Fruit fly (Drosophila melanogaster) whole organism, embryonic: ENCODE measurements around the gene Ste12DOR.

Experiments used
- CG12104 ChIP-seq: fragments of 200-800 bp; sonication (Bioruptor generic); optimal IDR thresholded peaks from 3 replicates; lab custom pipeline; 2016; ENCODE audit warnings: missing biosample characterization, missing genetic modification characterization
- CG12744 ChIP-seq: fragments of 200-800 bp; sonication (Bioruptor generic); optimal IDR thresholded peaks from 2 replicates; lab custom pipeline; 2016; ENCODE audit warnings: missing biosample characterization, missing genetic modification characterization
- CG14667 ChIP-seq: fragments of 200-800 bp; sonication (Bioruptor generic); IDR thresholded peaks from 2 replicates; pipeline ENCODE4 v1.3.6; 2022; ENCODE audit warnings: missing biosample characterization, missing genetic modification characterization
- CG15696 ChIP-seq: fragments of 200-800 bp; sonication (Bioruptor generic); optimal IDR thresholded peaks from 2 replicates; lab custom pipeline; 2019; ENCODE audit warnings: missing biosample characterization, mild to moderate bottlenecking, missing genetic modification characterization, moderate library complexity
- CG17186 ChIP-seq: fragments of 200-800 bp; sonication (Bioruptor generic); optimal IDR thresholded peaks from 3 replicates; lab custom pipeline; 2017; ENCODE audit warnings: missing biosample characterization, missing genetic modification reagents, missing genetic modification characterization
- CG17361 ChIP-seq: fragments of 200-800 bp; sonication (Bioruptor generic); IDR thresholded peaks from 3 replicates; pipeline ENCODE4 v1.3.6; 2022; ENCODE audit warnings: missing biosample characterization, missing genetic modification characterization
- CG1832 ChIP-seq: fragments of 200-800 bp; sonication (Bioruptor generic); optimal IDR thresholded peaks from 2 replicates; lab custom pipeline; 2017; ENCODE audit warnings: missing biosample characterization, mild to moderate bottlenecking, missing genetic modification characterization, inconsistent platforms
- CG18599 ChIP-seq: fragments of 200-800 bp; sonication (Bioruptor generic); optimal IDR thresholded peaks from 3 replicates; lab custom pipeline; 2017; ENCODE audit warnings: missing biosample characterization, missing genetic modification characterization, mild to moderate bottlenecking, moderate library complexity, missing genetic modification reagents
- CG18764 ChIP-seq: fragments of 200-800 bp; sonication (Bioruptor generic); optimal IDR thresholded peaks from 3 replicates; lab custom pipeline; 2016; ENCODE audit warnings: missing biosample characterization, missing genetic modification characterization
- CG2678 ChIP-seq: fragments of 200-800 bp; sonication (Bioruptor generic); optimal IDR thresholded peaks from 3 replicates; lab custom pipeline; 2019; ENCODE audit warnings: missing biosample characterization, mild to moderate bottlenecking, missing genetic modification characterization, moderate library complexity
- CG4360 ChIP-seq: fragments of 200-800 bp; sonication (Bioruptor generic); IDR thresholded peaks from 2 replicates; pipeline ENCODE4 v1.3.6; 2022; ENCODE audit warnings: missing biosample characterization, missing genetic modification characterization
- CG4820 ChIP-seq: fragments of 200-800 bp; sonication (Bioruptor generic); optimal IDR thresholded peaks from 3 replicates; lab custom pipeline; 2016; ENCODE audit warnings: missing biosample characterization, missing genetic modification characterization
- CG7556 ChIP-seq: fragments of 200-800 bp; sonication (Bioruptor generic); optimal IDR thresholded peaks from 2 replicates; lab custom pipeline; 2017; ENCODE audit warnings: missing biosample characterization, mild to moderate bottlenecking, missing genetic modification characterization
- CG7745 ChIP-seq: fragments of 200-800 bp; sonication (Bioruptor generic); optimal IDR thresholded peaks from 2 replicates; lab custom pipeline; 2018; ENCODE audit warnings: missing biosample characterization, mild to moderate bottlenecking, missing genetic modification characterization, moderate library complexity
- CG8924 ChIP-seq: fragments of 200-800 bp; optimal IDR thresholded peaks from 3 replicates; lab custom pipeline; 2019; ENCODE audit warnings: missing biosample characterization, mild to moderate bottlenecking, missing genetic modification characterization, moderate library complexity
- CG9437 ChIP-seq: fragments of 200-800 bp; sonication (Bioruptor generic); optimal IDR thresholded peaks from 2 replicates; lab custom pipeline; 2018; ENCODE audit warnings: missing biosample characterization, mild to moderate bottlenecking, missing genetic modification characterization
- D ChIP-seq, 2 experiments: fragments of 200-800 bp in 1 of 2; fragments of >200 bp in 1 of 2; sonication (Bioruptor generic) in 1 of 2; optimal IDR thresholded peaks; 2 replicates in 1 of 2; 3 replicates in 1 of 2; lab custom pipeline; 2017; ENCODE audit warnings: mild to moderate bottlenecking in 1 of 2, missing biosample characterization in 1 of 2, missing genetic modification characterization in 1 of 2, missing genetic modification reagents in 1 of 2
- Drgx ChIP-seq: fragments of 200-800 bp; sonication (Bioruptor generic); IDR thresholded peaks from 2 replicates; pipeline ENCODE4 v1.3.6; 2022; ENCODE audit warnings: missing biosample characterization, missing genetic modification characterization
- Gug ChIP-seq: fragments of 200-800 bp; sonication (Bioruptor generic); IDR thresholded peaks from 4 replicates; pipeline ENCODE4 v1.3.6; 2022; ENCODE audit warnings: missing biosample characterization, missing genetic modification characterization
- H15 ChIP-seq: fragments of 200-800 bp; sonication (Bioruptor generic); IDR thresholded peaks from 3 replicates; pipeline ENCODE4 v1.3.6; 2022; ENCODE audit warnings: missing biosample characterization, missing genetic modification characterization
- Meics ChIP-seq: fragments of 200-800 bp; sonication (Bioruptor generic); optimal IDR thresholded peaks from 2 replicates; lab custom pipeline; 2017; ENCODE audit warnings: missing biosample characterization, mild to moderate bottlenecking, missing genetic modification characterization
- Nf-YB ChIP-seq: fragments of 200-800 bp; sonication (Bioruptor generic); optimal IDR thresholded peaks from 3 replicates; lab custom pipeline; 2019; ENCODE audit warnings: missing biosample characterization, mild to moderate bottlenecking, missing genetic modification characterization, moderate library complexity
- Nf-YC ChIP-seq: fragments of 200-800 bp; optimal IDR thresholded peaks from 3 replicates; lab custom pipeline; 2019; ENCODE audit warnings: missing biosample characterization, mild to moderate bottlenecking, missing genetic modification characterization, moderate library complexity
- Pdp1 ChIP-seq, 2 experiments: fragments of 200-800 bp; sonication (Bioruptor generic); optimal IDR thresholded peaks; 3 replicates each; lab custom pipeline; 2016; ENCODE audit warnings: missing biosample characterization in 2 of 2, missing genetic modification characterization in 2 of 2, mild to moderate bottlenecking in 1 of 2, moderate library complexity in 1 of 2
- Trl ChIP-seq, 3 experiments: fragments of >200 bp in 2 of 3; fragments of 200-800 bp in 1 of 3; sonication (Bioruptor generic) in 1 of 3; optimal IDR thresholded peaks; 2 replicates in 1 of 3; 3 replicates in 2 of 3; lab custom pipeline; 2016 to 2017; ENCODE audit warnings: missing biosample characterization in 1 of 3, missing genetic modification characterization in 1 of 3
- bsh ChIP-seq, 2 experiments: fragments of 200-800 bp; sonication (Bioruptor generic); optimal IDR thresholded peaks; 2 replicates each; lab custom pipeline; 2017 to 2018; ENCODE audit warnings: mild to moderate bottlenecking in 2 of 2, missing biosample characterization in 2 of 2, missing genetic modification characterization in 2 of 2, moderate library complexity in 1 of 2
- cg ChIP-seq: fragments of 200-800 bp; sonication (Bioruptor generic); optimal IDR thresholded peaks from 3 replicates; lab custom pipeline; 2019; ENCODE audit warnings: missing biosample characterization, mild to moderate bottlenecking, missing genetic modification characterization, moderate library complexity
- crol ChIP-seq: fragments of 200-800 bp; sonication (Bioruptor generic); IDR thresholded peaks from 2 replicates; pipeline ENCODE4 v1.3.6; 2022; ENCODE audit warnings: missing biosample characterization, missing genetic modification characterization
- dimm ChIP-seq: fragments of 200-800 bp; sonication (Bioruptor generic); IDR thresholded peaks from 2 replicates; pipeline ENCODE4 v1.3.6; 2022; ENCODE audit warnings: missing biosample characterization, missing genetic modification characterization
- dmrt99B ChIP-seq: fragments of 200-800 bp; sonication (Bioruptor generic); optimal IDR thresholded peaks from 2 replicates; lab custom pipeline; 2018; ENCODE audit warnings: missing biosample characterization, mild to moderate bottlenecking, missing genetic modification characterization, moderate library complexity
- nom ChIP-seq: fragments of 200-800 bp; sonication (Bioruptor generic); optimal IDR thresholded peaks from 2 replicates; lab custom pipeline; 2017; ENCODE audit warnings: missing biosample characterization, missing genetic modification characterization, mild to moderate bottlenecking, moderate library complexity, missing genetic modification reagents
- row ChIP-seq: fragments of 200-800 bp; sonication (Bioruptor generic); IDR thresholded peaks from 3 replicates; pipeline ENCODE4 v1.3.6; 2022; ENCODE audit warnings: missing biosample characterization, missing genetic modification characterization
- sqz ChIP-seq: fragments of 200-800 bp; sonication (Bioruptor generic); optimal IDR thresholded peaks from 3 replicates; lab custom pipeline; 2018; ENCODE audit warnings: missing biosample characterization, mild to moderate bottlenecking, missing genetic modification characterization
- vnd ChIP-seq: fragments of 200-800 bp; sonication (Bioruptor generic); IDR thresholded peaks from 3 replicates; pipeline ENCODE4 v1.3.6; 2022; ENCODE audit warnings: missing biosample characterization, missing genetic modification characterization; ENCODE audit not compliant: partially characterized antibody
- yki ChIP-seq: fragments of >200 bp; optimal IDR thresholded peaks from 3 replicates; lab custom pipeline; 2018

Ste12DOR gene

DNA sequence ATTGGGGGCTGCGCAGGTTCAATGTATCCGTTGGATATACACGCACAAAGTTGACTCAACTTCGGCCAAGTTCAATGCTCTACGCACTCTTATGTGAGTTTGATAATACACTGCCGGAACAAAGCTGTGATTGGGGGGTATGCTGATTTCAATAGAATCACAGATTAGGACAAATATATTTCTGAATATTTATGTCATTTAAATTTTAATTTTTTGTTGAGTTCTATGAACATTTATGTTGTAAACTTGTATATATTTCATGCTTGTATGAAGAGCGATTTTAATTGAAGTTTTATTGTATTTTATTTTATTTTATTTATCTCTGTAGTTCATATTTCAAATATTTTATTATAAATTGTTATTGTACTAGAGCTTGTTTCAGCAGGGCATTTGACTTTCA, 26.7 kb downstream of the Ste12DOR start (continued):
- TF ChIP-seq vnd, result no peak
- peak; percentile 35 for TF ChIP-seq dmrt99B (tag; lab: Kevin White, UChicago)
- peak; percentile 36 for TF ChIP-seq CG2678
- TF ChIP-seq CG4820 (GFP tag; lab: Kevin White, UChicago), result no peak
- peak; percentile 25 for TF ChIP-seq Meics (GFP tag; lab: Kevin White, UChicago)
- peak; percentile 20 for TF ChIP-seq CG18599 (GFP tag; lab: Kevin White, UChicago)
- TF ChIP-seq CG7556, result peak; percentile 21
- TF ChIP-seq CG17361 (GFP tag; lab: Robert Waterston, UW), result 0 out of 3 replicates have a peak, but pooled peaks have one; percentile 19
- TF ChIP-seq, all 482 proteins: peak for 16

DNA sequence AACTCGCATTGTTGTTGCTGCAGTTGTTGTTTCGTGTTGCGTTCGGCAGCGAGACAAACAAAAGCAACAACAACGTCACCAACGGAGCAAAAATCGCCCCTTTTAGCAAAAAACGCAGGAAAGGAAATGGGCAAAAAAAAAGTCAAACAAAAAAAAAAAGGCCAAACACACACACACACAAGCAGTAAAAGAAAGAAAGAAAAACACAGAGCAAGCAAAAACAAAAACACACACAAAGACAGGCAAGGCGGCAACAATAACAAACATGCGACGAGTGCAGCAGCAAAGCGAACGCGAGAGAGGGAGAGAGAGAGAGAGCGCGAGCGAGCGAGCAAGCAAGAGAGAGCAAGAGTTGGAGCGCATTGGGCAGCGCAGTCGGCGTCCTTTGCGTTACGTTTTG, 38.0 kb downstream of the Ste12DOR start:
- peak; percentile 97 for TF ChIP-seq CG4360 (GFP tag; lab: Robert Waterston, UW)
- no peak for TF ChIP-seq Pdp1 (GFP tag; optimal IDR thresholded peaks at IDR 0.05; lab: Kevin White, UChicago)
- no peak for TF ChIP-seq CG15696 (tag; lab: Kevin White, UChicago)
- 0 out of 3 replicates have a peak, but pooled peaks have one; percentile 27 for TF ChIP-seq H15 (GFP tag; lab: Robert Waterston, UW)
- peak; percentile 51 for TF ChIP-seq sqz (GFP tag; lab: Kevin White, UChicago)
- TF ChIP-seq row (GFP tag; lab: Robert Waterston, UW), result 0 out of 3 replicates have a peak, but pooled peaks have one; percentile 8
- no peak for TF ChIP-seq CG12104
- peak; percentile 32 for TF ChIP-seq Nf-YC (tag; lab: Kevin White, UChicago)
- TF ChIP-seq D (optimal IDR thresholded peaks at IDR 0.05; lab: Kevin White, UChicago), result peak; percentile 36
- TF ChIP-seq D (GFP tag; optimal IDR thresholded peaks at IDR 0.05; lab: Kevin White, UChicago), result no peak
- no peak for TF ChIP-seq Gug
- no peak for TF ChIP-seq dimm (GFP tag; lab: Robert Waterston, UW)
- TF ChIP-seq Nf-YB, result peak; percentile 78
- TF ChIP-seq CG9437 (GFP tag; lab: Kevin White, UChicago), result no peak
- TF ChIP-seq bsh (GFP tag; optimal IDR thresholded peaks at IDR 0.05; lab: Kevin White, UChicago), result peak in 1 of 2 experiments; percentile 87
- no peak for TF ChIP-seq CG18764 (GFP tag; lab: Kevin White, UChicago)
- no peak for TF ChIP-seq CG12744 (GFP tag; lab: Kevin White, UChicago)
- peak; percentile 56; the same call in 1 of the 2 replicates for TF ChIP-seq Drgx (GFP tag; lab: Robert Waterston, UW)
- TF ChIP-seq CG1832 (GFP tag; lab: Kevin White, UChicago), result peak; percentile 79
- peak; percentile 40 to 73 for TF ChIP-seq Trl (optimal IDR thresholded peaks at IDR 0.05; lab: Kevin White, UChicago)
- TF ChIP-seq Trl (GFP tag; optimal IDR thresholded peaks at IDR 0.05; lab: Kevin White, UChicago), result no peak
- TF ChIP-seq CG7745 (tag; lab: Kevin White, UChicago), result no peak
- TF ChIP-seq crol, result peak; percentile 21; the same call in 1 of the 2 replicates
- TF ChIP-seq CG14667 (GFP tag; lab: Robert Waterston, UW), result no peak
- TF ChIP-seq yki (lab: Kevin White, UChicago), result peak; percentile 51
- TF ChIP-seq cg, result peak; percentile 51
- no peak for TF ChIP-seq CG17186
- no peak for TF ChIP-seq CG8924 (tag; lab: Kevin White, UChicago)
- peak; percentile 97 for TF ChIP-seq nom
